Worm (Caenorhabditis elegans): Measurements from ENCODE around the gene srh-104.

Gene srh-104

ce11 chrV:16213323-16213722 is 30.7 kb downstream of the srh-104 start:
- no peak for TF ChIP-seq flt-1 (GFP tag; IDR thresholded peaks at IDR 0.05)

- TF ChIP-seq tbx-37 (GFP tag; conservative IDR thresholded peaks at IDR 0.05) (no peak), ceh-13 (GFP tag; optimal IDR thresholded peaks at IDR 0.05) (no peak), ama-1 (optimal IDR thresholded peaks at IDR 0.05) (no peak), scrt-1 (GFP tag; IDR thresholded peaks at IDR 0.05) (no peak), tra-4 (tag; optimal IDR thresholded peaks at IDR 0.05) (no peak), ets-7 (tag; optimal IDR thresholded peaks at IDR 0.05) (no peak), ceh-36 (tag; optimal IDR thresholded peaks at IDR 0.05) (no peak), B0310.2 (tag; optimal IDR thresholded peaks at IDR 0.05) (no peak)
Observed at ce11 chrV:16211713-16212112, 32.3 kb downstream of the srh-104 start.

- TF ChIP-seq tbx-37 (GFP tag; conservative IDR thresholded peaks at IDR 0.05) (no peak), hmg-4 (GFP tag; optimal IDR thresholded peaks at IDR 0.05) (no peak), flt-1 (GFP tag; IDR thresholded peaks at IDR 0.05) (no peak), aly-1 (tag; optimal IDR thresholded peaks at IDR 0.05) (no peak), B0310.2 (tag; optimal IDR thresholded peaks at IDR 0.05) (no peak), hnd-1 (tag; optimal IDR thresholded peaks at IDR 0.05) (no peak), ama-1 (optimal IDR thresholded peaks at IDR 0.05) (no peak), ceh-13 (GFP tag; optimal IDR thresholded peaks at IDR 0.05) (no peak), ceh-36 (tag; optimal IDR thresholded peaks at IDR 0.05) (no peak), F13C5.2 (tag; optimal IDR thresholded peaks at IDR 0.05) (no peak), pes-1 (GFP tag; IDR thresholded peaks at IDR 0.05) (no peak)
Observed at ce11 chrV:16210257-16211002, 33.5 kb downstream of the srh-104 start, which contains the start of gene F11A5.16. F11A5.16 (plus strand) TSS chrV:16210952.

- no peak for TF ChIP-seq F13C5.2 (tag; optimal IDR thresholded peaks at IDR 0.05)
- no peak for TF ChIP-seq hmg-4 (GFP tag; optimal IDR thresholded peaks at IDR 0.05)
Observed at ce11 chrV:16209837-16210236, 34.1 kb downstream of the srh-104 start, which contains the start of gene oac-15. oac-15 (minus strand) TSS chrV:16209937.

ce11 chrV:16204888-16205287 is 39.1 kb downstream of the srh-104 start, which contains the start of gene irld-26:
irld-26 (plus strand) TSS chrV:16205188.
- no peak for TF ChIP-seq tra-4 (tag; optimal IDR thresholded peaks at IDR 0.05)
- no peak for TF ChIP-seq tbx-11 (GFP tag; IDR thresholded peaks at IDR 0.05)
- no peak for TF ChIP-seq sea-1 (GFP tag; conservative IDR thresholded peaks at IDR 0.05)
- TF ChIP-seq hmg-4 (GFP tag; optimal IDR thresholded peaks at IDR 0.05): no peak
- no peak for TF ChIP-seq scrt-1 (GFP tag; IDR thresholded peaks at IDR 0.05)
- no peak for TF ChIP-seq ceh-13 (GFP tag; optimal IDR thresholded peaks at IDR 0.05)
- TF ChIP-seq F13C5.2 (tag; optimal IDR thresholded peaks at IDR 0.05): no peak
- no peak for TF ChIP-seq ama-1 (optimal IDR thresholded peaks at IDR 0.05)
- TF ChIP-seq pes-1 (GFP tag; IDR thresholded peaks at IDR 0.05): no peak
- TF ChIP-seq flt-1 (GFP tag; IDR thresholded peaks at IDR 0.05): no peak

- TF ChIP-seq sea-1 (GFP tag; conservative IDR thresholded peaks at IDR 0.05) (no peak), pes-1 (GFP tag; IDR thresholded peaks at IDR 0.05) (no peak), tbx-11 (GFP tag; IDR thresholded peaks at IDR 0.05) (no peak), ceh-13 (GFP tag; optimal IDR thresholded peaks at IDR 0.05) (no peak), hnd-1 (tag; optimal IDR thresholded peaks at IDR 0.05) (no peak), flt-1 (GFP tag; IDR thresholded peaks at IDR 0.05) (no peak), hmg-4 (GFP tag; optimal IDR thresholded peaks at IDR 0.05) (no peak), ets-7 (tag; optimal IDR thresholded peaks at IDR 0.05) (no peak), F13C5.2 (tag; optimal IDR thresholded peaks at IDR 0.05) (no peak), hmbx-1 (tag; optimal IDR thresholded peaks at IDR 0.05) (no peak), scrt-1 (GFP tag; IDR thresholded peaks at IDR 0.05) (no peak), tbx-37 (GFP tag; conservative IDR thresholded peaks at IDR 0.05) (no peak)
Observed at ce11 chrV:16202618-16203017, 41.4 kb downstream of the srh-104 start, which contains the start of gene F11A5.18. F11A5.18 (plus strand) TSS chrV:16202918.

ce11 chrV:16201730-16202129 is 42.2 kb downstream of the srh-104 start, which contains the start of gene F11A5.17:
F11A5.17 (plus strand) TSS chrV:16202030.
- TF ChIP-seq ceh-13 (GFP tag; optimal IDR thresholded peaks at IDR 0.05): no peak
- TF ChIP-seq hmg-4 (GFP tag; optimal IDR thresholded peaks at IDR 0.05): no peak
- TF ChIP-seq ama-1 (optimal IDR thresholded peaks at IDR 0.05): no peak
- TF ChIP-seq scrt-1 (GFP tag; IDR thresholded peaks at IDR 0.05): no peak
- TF ChIP-seq F13C5.2 (tag; optimal IDR thresholded peaks at IDR 0.05): no peak
- TF ChIP-seq ceh-36 (tag; optimal IDR thresholded peaks at IDR 0.05): no peak
- no peak for TF ChIP-seq tra-4 (tag; optimal IDR thresholded peaks at IDR 0.05)
- no peak for TF ChIP-seq tbx-37 (GFP tag; conservative IDR thresholded peaks at IDR 0.05)
- TF ChIP-seq ets-7 (tag; optimal IDR thresholded peaks at IDR 0.05): no peak
- no peak for TF ChIP-seq aly-1 (tag; optimal IDR thresholded peaks at IDR 0.05)
- TF ChIP-seq sea-1 (GFP tag; conservative IDR thresholded peaks at IDR 0.05): no peak
- no peak for TF ChIP-seq tbx-11 (GFP tag; IDR thresholded peaks at IDR 0.05)
- no peak for TF ChIP-seq hmbx-1 (tag; optimal IDR thresholded peaks at IDR 0.05)
- no peak for TF ChIP-seq hnd-1 (tag; optimal IDR thresholded peaks at IDR 0.05)
- no peak for TF ChIP-seq B0310.2 (tag; optimal IDR thresholded peaks at IDR 0.05)
- TF ChIP-seq flt-1 (GFP tag; IDR thresholded peaks at IDR 0.05): no peak
- no peak for TF ChIP-seq pes-1 (GFP tag; IDR thresholded peaks at IDR 0.05)

- TF ChIP-seq ceh-36 (tag; optimal IDR thresholded peaks at IDR 0.05) (no peak), sea-1 (GFP tag; conservative IDR thresholded peaks at IDR 0.05) (no peak), hmbx-1 (tag; optimal IDR thresholded peaks at IDR 0.05) (no peak), tbx-37 (GFP tag; conservative IDR thresholded peaks at IDR 0.05) (no peak), F13C5.2 (tag; optimal IDR thresholded peaks at IDR 0.05) (no peak), ets-7 (tag; optimal IDR thresholded peaks at IDR 0.05) (no peak), aly-1 (tag; optimal IDR thresholded peaks at IDR 0.05) (no peak), scrt-1 (GFP tag; IDR thresholded peaks at IDR 0.05) (no peak), tra-4 (tag; optimal IDR thresholded peaks at IDR 0.05) (no peak), hnd-1 (tag; optimal IDR thresholded peaks at IDR 0.05) (no peak)
Observed at ce11 chrV:16198016-16198415, 46.0 kb downstream of the srh-104 start, which contains the start of gene F11A5.5. F11A5.5 (plus strand) TSS chrV:16198316.

Data from whole organism, early embryonic.